Worm (Caenorhabditis elegans) whole organism, L1 larva: Measurements from ENCODE around the gene rpl-5.

Source experiments
- elt-2 ChIP-seq: sonication (generic microtip); optimal IDR thresholded peaks from 2 replicates; lab custom pipeline; 2016; ENCODE audit warnings: missing genetic modification characterization, mild to moderate bottlenecking, inconsistent platforms, missing compliant biosample characterization, missing genetic modification reagents
- fkh-10 ChIP-seq: sonication (generic microtip); optimal IDR thresholded peaks from 2 replicates; lab custom pipeline; 2017; ENCODE audit warnings: missing biosample characterization, missing genetic modification reagents, missing genetic modification characterization
- fos-1 ChIP-seq: fragments of 150-350 bp; optimal IDR thresholded peaks from 2 replicates; lab custom pipeline; 2014; ENCODE audit warnings: missing biosample characterization, missing genetic modification characterization
- isw-1 ChIP-seq: fragments of 200-800 bp; sonication (Bioruptor generic); IDR thresholded peaks from 2 replicates; pipeline ENCODE4 v1.3.6; 2022; ENCODE audit warnings: missing genetic modification characterization, missing compliant biosample characterization
- lin-39 ChIP-seq: fragments of 150-350 bp; optimal IDR thresholded peaks from 2 replicates; lab custom pipeline; 2014; ENCODE audit warnings: missing biosample characterization, missing genetic modification reagents, missing genetic modification characterization
- mdl-1 ChIP-seq, 2 experiments: fragments of 150-350 bp; optimal IDR thresholded peaks; 2 replicates each; lab custom pipeline; 2014 to 2017; ENCODE audit warnings: missing biosample characterization in 2 of 2, missing genetic modification characterization in 2 of 2, inconsistent platforms in 1 of 2
- nhr-12 ChIP-seq: sonication (generic microtip); optimal IDR thresholded peaks from 2 replicates; lab custom pipeline; 2017; ENCODE audit warnings: missing biosample characterization, missing genetic modification characterization
- nhr-237 ChIP-seq: fragments of 150-350 bp; optimal IDR thresholded peaks from 2 replicates; lab custom pipeline; 2014; ENCODE audit warnings: missing biosample characterization, missing genetic modification characterization
- nhr-77 ChIP-seq: fragments of 150-350 bp; optimal IDR thresholded peaks from 2 replicates; lab custom pipeline; 2014; ENCODE audit warnings: missing biosample characterization, missing genetic modification characterization
- tlp-1 ChIP-seq: fragments of 150-350 bp; optimal IDR thresholded peaks from 2 replicates; lab custom pipeline; 2014; ENCODE audit warnings: missing biosample characterization, missing genetic modification characterization
- unc-62 ChIP-seq: fragments of 150-350 bp; optimal IDR thresholded peaks from 2 replicates; lab custom pipeline; 2014; ENCODE audit warnings: missing biosample characterization, missing genetic modification reagents, missing genetic modification characterization

DNA sequence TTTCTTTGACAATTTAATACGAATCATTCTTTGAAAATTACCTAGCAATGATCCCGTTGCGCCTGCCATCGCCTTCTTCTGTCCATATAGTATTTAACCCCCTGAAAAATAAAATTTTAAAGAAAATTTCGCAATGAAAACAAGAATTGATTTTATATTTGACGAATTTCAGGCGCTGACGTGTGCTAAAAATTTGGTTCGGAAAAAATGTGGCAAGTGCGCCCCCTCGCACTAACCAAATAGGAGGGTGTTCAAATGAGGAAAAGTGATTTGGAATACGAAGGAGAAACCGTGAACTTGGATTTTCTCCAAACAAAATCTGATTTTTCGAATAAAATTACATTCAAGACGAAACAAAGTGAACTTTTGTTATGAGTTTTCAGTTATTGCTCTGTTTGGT is 3.7 kb upstream of the rpl-5 start, which contains the start of gene stc-1:
- TF ChIP-seq unc-62 (GFP tag; lab: Kevin White, UChicago), result no peak
- no peak for TF ChIP-seq lin-39 (tag; lab: Kevin White, UChicago)
- no peak for TF ChIP-seq fkh-10 (GFP tag; lab: Kevin White, UChicago)
- TF ChIP-seq nhr-237 (tag; lab: Kevin White, UChicago), result no peak
- no peak for TF ChIP-seq isw-1 (GFP tag; lab: Robert Waterston, UW)
- TF ChIP-seq fos-1 (tag; lab: Kevin White, UChicago), result no peak
- no peak for TF ChIP-seq tlp-1 (tag; lab: Kevin White, UChicago)
- peak; percentile 30 for TF ChIP-seq elt-2 (tag; lab: Kevin White, UChicago)
- no peak for TF ChIP-seq nhr-12 (tag; lab: Kevin White, UChicago)
- TF ChIP-seq mdl-1 (tag; optimal IDR thresholded peaks at IDR 0.05; lab: Kevin White, UChicago), result no peak
- TF ChIP-seq nhr-77 (tag; lab: Kevin White, UChicago), result no peak
